Worm (Caenorhabditis elegans) whole organism, early embryonic: Measurements from ENCODE around the gene srf-3.

ENCODE experiments used
- B0310.2 ChIP-seq: sonication (generic microtip); optimal IDR thresholded peaks from 2 replicates; lab custom pipeline; 2016; ENCODE audit warnings: mild to moderate bottlenecking, missing genetic modification characterization, missing compliant biosample characterization
- F13C5.2 ChIP-seq: sonication (generic microtip); optimal IDR thresholded peaks from 2 replicates; lab custom pipeline; 2017; ENCODE audit warnings: mild to moderate bottlenecking, missing genetic modification characterization, inconsistent platforms, missing compliant biosample characterization
- aly-1 ChIP-seq: sonication (generic microtip); optimal IDR thresholded peaks from 2 replicates; lab custom pipeline; 2016; ENCODE audit warnings: missing genetic modification characterization, missing compliant biosample characterization
- ama-1 ChIP-seq: fragments of 150-350 bp; optimal IDR thresholded peaks from 2 replicates; lab custom pipeline; 2014
- ceh-13 ChIP-seq: fragments of 200-800 bp; sonication (Bioruptor generic); optimal IDR thresholded peaks from 2 replicates; lab custom pipeline; 2018; ENCODE audit warnings: mild to moderate bottlenecking, missing genetic modification characterization, missing compliant biosample characterization
- ceh-36 ChIP-seq: sonication (generic microtip); optimal IDR thresholded peaks from 2 replicates; lab custom pipeline; 2016; ENCODE audit warnings: missing genetic modification characterization, inconsistent platforms, missing compliant biosample characterization
- ets-7 ChIP-seq: sonication (generic microtip); optimal IDR thresholded peaks from 2 replicates; lab custom pipeline; 2016; ENCODE audit warnings: missing genotype, missing genetic modification characterization, missing compliant biosample characterization
- flt-1 ChIP-seq: fragments of 200-800 bp; sonication (Bioruptor generic); IDR thresholded peaks from 2 replicates; pipeline ENCODE4 v1.3.6; 2022; ENCODE audit warnings: missing genetic modification characterization, missing compliant biosample characterization
- hmbx-1 ChIP-seq: sonication (generic microtip); optimal IDR thresholded peaks from 2 replicates; lab custom pipeline; 2016; ENCODE audit warnings: mild to moderate bottlenecking, missing genetic modification characterization, missing compliant biosample characterization
- hmg-4 ChIP-seq: fragments of 200-800 bp; sonication (Bioruptor generic); optimal IDR thresholded peaks from 2 replicates; lab custom pipeline; 2018; ENCODE audit warnings: mild to moderate bottlenecking, missing genetic modification characterization, missing compliant biosample characterization
- hnd-1 ChIP-seq: sonication (generic microtip); optimal IDR thresholded peaks from 2 replicates; lab custom pipeline; 2016; ENCODE audit warnings: missing genetic modification characterization, missing compliant biosample characterization
- pes-1 ChIP-seq: fragments of 200-800 bp; sonication (Bioruptor generic); IDR thresholded peaks from 2 replicates; pipeline ENCODE4 v1.3.6; 2022; ENCODE audit warnings: missing genetic modification reagents, missing genetic modification characterization, missing compliant biosample characterization
- scrt-1 ChIP-seq: fragments of 200-800 bp; sonication (Bioruptor generic); IDR thresholded peaks from 2 replicates; pipeline ENCODE4 v1.3.6; 2022; ENCODE audit warnings: missing genetic modification characterization, missing compliant biosample characterization
- sea-1 ChIP-seq: fragments of 200-800 bp; sonication (Bioruptor generic); conservative IDR thresholded peaks from 2 replicates; pipeline ENCODE4 v1.3.6; 2022; ENCODE audit warnings: missing genetic modification characterization, missing compliant biosample characterization
- tbx-11 ChIP-seq: fragments of 200-800 bp; sonication (Bioruptor generic); IDR thresholded peaks from 2 replicates; pipeline ENCODE4 v1.3.6; 2022; ENCODE audit warnings: missing genetic modification characterization, missing compliant biosample characterization
- tbx-37 ChIP-seq: fragments of 200-800 bp; sonication (Bioruptor generic); conservative IDR thresholded peaks from 2 replicates; pipeline ENCODE4 v1.3.6; 2022; ENCODE audit warnings: missing genetic modification reagents, missing genetic modification characterization, missing compliant biosample characterization
- tra-4 ChIP-seq: sonication (generic microtip); optimal IDR thresholded peaks from 2 replicates; lab custom pipeline; 2017; ENCODE audit warnings: missing genetic modification characterization, missing compliant biosample characterization

Gene srf-3

DNA sequence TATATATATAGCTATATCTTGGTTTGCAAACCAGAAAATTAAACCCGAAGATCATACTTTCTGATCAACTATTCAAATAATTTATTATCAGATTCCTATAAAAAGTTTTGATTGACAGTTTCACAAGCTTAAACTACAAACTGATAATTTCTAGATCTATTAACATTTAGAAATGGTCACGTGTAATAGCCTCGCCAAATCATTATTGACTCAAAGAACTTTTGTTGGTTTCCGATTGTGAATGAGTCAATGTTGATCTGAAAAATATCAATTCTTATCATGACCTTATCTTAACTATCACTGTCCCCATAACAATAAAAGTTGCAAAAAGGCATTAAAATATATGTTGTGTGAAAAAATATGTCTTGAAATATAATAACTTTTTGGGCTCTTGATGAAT lies 7.2 kb upstream of the srf-3 start:
- TF ChIP-seq pes-1 (GFP tag; lab: Robert Waterston, UW): no peak
- TF ChIP-seq sea-1 (GFP tag; lab: Robert Waterston, UW): no peak
- no peak for TF ChIP-seq ceh-36 (tag; lab: Kevin White, UChicago)
- no peak for TF ChIP-seq tbx-37 (GFP tag; lab: Robert Waterston, UW)
- no peak for TF ChIP-seq hmbx-1 (tag; lab: Kevin White, UChicago)
- TF ChIP-seq scrt-1 (GFP tag; lab: Robert Waterston, UW): no peak
- TF ChIP-seq ama-1 (lab: Kevin White, UChicago): no peak
- TF ChIP-seq ets-7 (tag; lab: Kevin White, UChicago): no peak
- TF ChIP-seq ceh-13: no peak
- no peak for TF ChIP-seq hmg-4 (GFP tag; lab: Kevin White, UChicago)

DNA sequence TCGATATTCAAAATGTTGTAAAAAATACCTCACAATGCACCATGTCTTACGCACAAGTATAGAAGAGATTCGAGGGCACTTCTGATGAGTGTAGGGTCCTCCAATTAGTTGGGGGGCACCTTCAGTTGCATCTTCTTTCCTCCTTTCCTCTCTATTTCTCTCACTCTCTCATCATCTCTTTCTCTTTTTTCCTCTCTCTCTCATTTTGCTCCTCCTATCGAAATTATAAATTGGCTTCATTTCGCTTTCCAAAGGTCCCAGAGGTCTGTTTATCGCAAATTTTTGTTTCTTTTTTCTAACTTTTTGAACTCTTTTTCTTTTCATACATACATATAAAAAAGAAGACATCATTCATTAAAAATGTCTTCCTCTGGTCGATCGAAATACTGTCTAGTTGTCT lies 6.4 kb upstream of the srf-3 start:
- TF ChIP-seq sea-1 (GFP tag; lab: Robert Waterston, UW): no peak

DNA sequence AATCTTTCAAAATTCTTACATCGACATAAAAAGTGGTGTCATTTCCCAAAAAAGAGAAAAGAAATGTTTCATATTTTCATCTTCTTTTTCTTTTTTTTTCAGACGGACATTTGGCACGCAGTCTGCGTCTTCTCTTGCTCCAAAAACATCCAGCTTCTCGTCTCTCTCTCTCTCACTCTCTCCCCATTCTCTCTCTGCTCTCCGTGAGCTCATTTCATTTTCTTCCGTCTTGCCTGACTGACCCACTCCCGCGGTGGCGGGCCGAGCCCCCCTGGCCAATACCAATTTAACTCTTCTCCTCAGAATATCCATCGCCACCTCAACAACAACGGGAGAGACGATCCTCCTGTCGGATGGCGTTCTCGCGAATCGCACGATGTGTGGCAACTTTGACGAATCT lies 3.7 kb upstream of the srf-3 start, which contains the start of gene txt-19:
Gene txt-19 (plus strand): TSS at position 304 of the 400 bp plus-strand sequence.
- TF ChIP-seq tbx-11 (GFP tag; lab: Robert Waterston, UW): no peak
- no peak for TF ChIP-seq scrt-1 (GFP tag; lab: Robert Waterston, UW)
- TF ChIP-seq tra-4: no peak
- TF ChIP-seq hnd-1 (tag; lab: Kevin White, UChicago): no peak
- TF ChIP-seq pes-1 (GFP tag; lab: Robert Waterston, UW): no peak
- TF ChIP-seq flt-1: no peak
- TF ChIP-seq ceh-36 (tag; lab: Kevin White, UChicago): no peak
- no peak for TF ChIP-seq hmg-4 (GFP tag; lab: Kevin White, UChicago)
- no peak for TF ChIP-seq aly-1 (tag; lab: Kevin White, UChicago)

DNA sequence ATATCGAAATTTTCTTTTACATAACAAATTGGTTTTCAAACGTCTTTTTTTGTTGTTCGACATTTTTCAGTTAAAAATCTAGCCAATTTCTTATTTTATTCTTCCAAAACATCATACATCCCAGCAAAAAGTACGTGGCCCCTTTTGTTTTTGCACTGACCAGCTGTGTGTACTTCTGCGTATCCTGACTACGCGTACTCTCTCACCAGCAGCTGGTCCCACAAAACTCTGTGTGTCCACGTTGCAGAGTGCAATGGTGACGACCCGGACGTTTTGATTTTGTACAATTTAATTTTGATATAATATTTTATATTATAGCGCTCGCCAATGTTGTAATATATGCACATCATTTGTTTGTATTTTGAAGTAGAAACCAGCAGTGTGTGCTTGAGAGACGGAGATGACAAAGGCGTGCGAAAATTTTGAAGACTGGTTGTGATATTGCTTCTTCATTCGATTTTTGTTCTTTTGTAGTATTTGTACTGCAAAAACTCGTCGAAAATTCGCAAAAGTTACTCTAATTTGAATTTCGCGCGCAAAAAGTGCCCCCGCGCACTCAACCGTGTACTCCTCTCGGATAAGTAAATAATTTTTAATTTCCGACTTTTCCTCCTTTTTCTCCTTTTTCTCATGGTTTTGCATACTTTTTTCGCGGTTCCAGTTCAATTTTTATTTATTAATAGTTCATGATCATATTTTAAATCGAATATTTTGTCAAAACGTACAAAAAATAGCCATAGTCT lies 5.2 kb downstream of the srf-3 start:
- TF ChIP-seq ceh-13: no peak
- TF ChIP-seq pes-1 (GFP tag; lab: Robert Waterston, UW): no peak
- TF ChIP-seq hmg-4 (GFP tag; lab: Kevin White, UChicago): no peak
- TF ChIP-seq tbx-11 (GFP tag; lab: Robert Waterston, UW): no peak
- no peak for TF ChIP-seq ceh-36 (tag; lab: Kevin White, UChicago)
- TF ChIP-seq F13C5.2: no peak
- TF ChIP-seq hmbx-1 (tag; lab: Kevin White, UChicago): no peak
- no peak for TF ChIP-seq hnd-1 (tag; lab: Kevin White, UChicago)
- no peak for TF ChIP-seq tra-4
- TF ChIP-seq ama-1 (lab: Kevin White, UChicago): no peak
- no peak for TF ChIP-seq scrt-1 (GFP tag; lab: Robert Waterston, UW)
- TF ChIP-seq aly-1 (tag; lab: Kevin White, UChicago): no peak
- no peak for TF ChIP-seq tbx-37 (GFP tag; lab: Robert Waterston, UW)
- TF ChIP-seq B0310.2 (tag; lab: Kevin White, UChicago): no peak
- no peak for TF ChIP-seq sea-1 (GFP tag; lab: Robert Waterston, UW)
- no peak for TF ChIP-seq ets-7 (tag; lab: Kevin White, UChicago)

DNA sequence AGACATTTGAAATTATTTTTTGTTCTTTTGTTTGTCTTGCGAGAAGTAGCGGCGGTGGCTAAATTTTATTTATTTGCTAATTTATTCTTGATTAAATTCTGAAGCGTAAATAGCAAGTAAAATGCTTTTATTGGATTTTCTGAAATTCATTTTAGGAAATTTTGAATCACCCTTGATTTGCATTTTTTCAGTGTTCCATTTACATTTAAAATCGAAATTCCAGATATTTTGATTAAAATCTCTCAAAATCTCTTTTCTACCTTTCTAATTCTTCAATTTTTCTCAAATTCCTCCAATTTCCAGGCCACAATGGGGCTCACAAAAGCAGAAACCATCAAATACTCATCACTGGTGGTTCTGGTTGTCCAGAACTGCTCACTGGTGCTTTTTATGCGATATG lies 5.9 kb downstream of the srf-3 start, which contains the start of gene nstp-5:
Gene nstp-5 (plus strand): TSS at position 301 of the 400 bp plus-strand sequence.
- TF ChIP-seq aly-1 (tag; lab: Kevin White, UChicago): no peak
- no peak for TF ChIP-seq pes-1 (GFP tag; lab: Robert Waterston, UW)
- TF ChIP-seq hmbx-1 (tag; lab: Kevin White, UChicago): no peak
- TF ChIP-seq sea-1 (GFP tag; lab: Robert Waterston, UW): no peak
- TF ChIP-seq ets-7 (tag; lab: Kevin White, UChicago): no peak
- TF ChIP-seq tra-4: no peak
- no peak for TF ChIP-seq ceh-36 (tag; lab: Kevin White, UChicago)

DNA sequence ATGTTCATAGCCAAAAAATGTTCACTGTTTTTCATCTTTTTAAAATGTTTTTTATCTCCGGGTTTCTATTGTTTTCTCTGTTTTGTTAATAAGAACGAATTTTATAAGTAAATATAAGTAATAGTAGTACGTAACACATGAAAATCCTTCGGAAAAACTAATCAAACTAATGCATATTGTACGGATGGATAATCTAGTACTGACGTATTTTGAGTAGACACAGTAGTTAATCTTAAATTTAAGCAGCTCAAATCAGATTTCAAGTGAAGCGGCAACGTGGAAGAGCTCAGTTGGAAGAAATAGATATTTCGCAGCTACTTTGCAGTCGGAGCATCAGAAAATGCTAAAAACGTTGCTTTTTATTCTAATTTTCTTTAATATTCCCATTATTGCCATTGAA lies 10.5 kb downstream of the srf-3 start, which contains the start of gene gcy-18:
Gene gcy-18 (plus strand): TSS at position 301 of the 400 bp plus-strand sequence.
- TF ChIP-seq ama-1 (lab: Kevin White, UChicago) (no peak), ceh-13 (no peak)

DNA sequence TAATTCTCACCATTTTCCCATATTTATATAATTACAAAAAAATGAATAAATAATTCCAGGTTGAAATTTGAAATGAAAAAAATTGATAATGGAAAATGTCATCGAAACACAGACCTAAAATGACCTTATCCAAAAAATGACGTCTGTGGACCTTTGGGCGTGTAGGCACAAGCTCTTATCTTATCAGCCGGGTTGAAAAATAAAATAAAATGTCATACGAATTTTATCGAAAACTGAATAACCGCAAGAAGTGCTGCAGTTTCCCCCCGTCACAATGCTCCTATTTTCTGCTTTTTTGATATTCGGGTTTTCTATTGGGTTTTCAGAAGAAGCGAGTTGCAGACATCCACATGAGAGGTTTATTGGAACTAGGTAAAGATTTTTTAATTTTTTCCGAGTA lies 16.6 kb downstream of the srf-3 start, which contains the start of gene clec-186:
Gene clec-186 (plus strand): TSS at position 226 of the 400 bp plus-strand sequence.
- no peak for TF ChIP-seq aly-1 (tag; lab: Kevin White, UChicago)
- TF ChIP-seq sea-1 (GFP tag; lab: Robert Waterston, UW): no peak
- no peak for TF ChIP-seq ceh-13
- TF ChIP-seq scrt-1 (GFP tag; lab: Robert Waterston, UW): no peak
- no peak for TF ChIP-seq hnd-1 (tag; lab: Kevin White, UChicago)
- no peak for TF ChIP-seq tbx-11 (GFP tag; lab: Robert Waterston, UW)
- no peak for TF ChIP-seq flt-1
- TF ChIP-seq tbx-37 (GFP tag; lab: Robert Waterston, UW): no peak
- no peak for TF ChIP-seq ets-7 (tag; lab: Kevin White, UChicago)
- TF ChIP-seq hmg-4 (GFP tag; lab: Kevin White, UChicago): no peak
- TF ChIP-seq pes-1 (GFP tag; lab: Robert Waterston, UW): no peak
- no peak for TF ChIP-seq tra-4
- TF ChIP-seq B0310.2 (tag; lab: Kevin White, UChicago): no peak
- TF ChIP-seq F13C5.2: no peak
- TF ChIP-seq ama-1 (lab: Kevin White, UChicago): no peak

DNA sequence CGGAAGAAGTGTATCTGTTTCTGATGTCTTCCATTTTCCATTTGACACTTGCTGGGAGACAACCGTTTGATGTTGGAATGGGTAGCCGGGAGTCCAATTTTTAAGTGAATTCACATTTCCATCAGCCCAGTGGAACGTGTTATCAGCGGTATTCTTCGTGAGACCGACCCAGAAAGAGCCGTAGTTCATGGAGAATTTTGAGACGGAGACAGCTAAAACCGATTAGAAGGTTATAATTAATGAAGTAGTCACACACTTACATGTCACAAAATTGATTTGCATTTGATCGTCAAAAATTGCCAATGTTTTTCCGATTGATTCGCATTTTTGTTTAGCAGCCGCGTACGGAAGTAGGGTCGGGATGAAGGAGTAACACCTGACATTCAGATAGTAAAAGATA lies 20.1 kb downstream of the srf-3 start:
- no peak for TF ChIP-seq pes-1 (GFP tag; lab: Robert Waterston, UW)
- TF ChIP-seq B0310.2 (tag; lab: Kevin White, UChicago): no peak
- no peak for TF ChIP-seq hmg-4 (GFP tag; lab: Kevin White, UChicago)
- no peak for TF ChIP-seq ceh-13
- no peak for TF ChIP-seq flt-1
